Fruit fly (Drosophila melanogaster) whole organism, pupa: ENCODE data around the gene PK1-R.

Experiments
- CG34367 ChIP-seq: fragments of 200-800 bp; sonication (Bioruptor generic); optimal IDR thresholded peaks from 2 replicates; lab custom pipeline; 2018; ENCODE audit warnings: missing biosample characterization, mild to moderate bottlenecking, missing genetic modification characterization
- CG4496 ChIP-seq: fragments of 200-800 bp; sonication (Bioruptor generic); IDR thresholded peaks from 3 replicates; pipeline ENCODE4 v1.3.6; 2022; ENCODE audit warnings: missing biosample characterization, missing genetic modification characterization
- CG8159 ChIP-seq: fragments of 200-800 bp; sonication (Bioruptor generic); optimal IDR thresholded peaks from 3 replicates; lab custom pipeline; 2018; ENCODE audit warnings: missing biosample characterization, mild to moderate bottlenecking, missing genetic modification characterization, moderate library complexity
- Ets98B ChIP-seq: fragments of 200-800 bp; sonication (Bioruptor generic); IDR thresholded peaks from 2 replicates; pipeline ENCODE4 v1.3.6; 2022; ENCODE audit warnings: missing biosample characterization, missing genetic modification characterization
- gl ChIP-seq: fragments of 200-800 bp; sonication (Bioruptor generic); optimal IDR thresholded peaks from 2 replicates; lab custom pipeline; 2018; ENCODE audit warnings: missing biosample characterization, mild to moderate bottlenecking, missing genetic modification characterization

- TF ChIP-seq Ets98B (GFP tag; lab: Robert Waterston, UW), result no peak
- no peak for TF ChIP-seq CG34367
- TF ChIP-seq CG4496 (GFP tag; lab: Robert Waterston, UW), result no peak
- no peak for TF ChIP-seq gl (tag; lab: Kevin White, UChicago)
- TF ChIP-seq CG8159, result no peak
These were observed 21.4 kb downstream of the PK1-R start for dm6 chr3R:14081526-14081925.
